Worm (Caenorhabditis elegans): ENCODE data around the gene ppt-1.

ce11 chrV:6656451-6657115 is 30.4 kb upstream of the ppt-1 start, which contains the start of gene snb-1:
- TF ChIP-seq fos-1 (tag; optimal IDR thresholded peaks at IDR 0.05) (peak; percentile 51), unc-62 (GFP tag; optimal IDR thresholded peaks at IDR 0.05) (no peak), ceh-82 (tag; optimal IDR thresholded peaks at IDR 0.05) (peak; percentile 87), zag-1 (tag; optimal IDR thresholded peaks at IDR 0.05) (no peak), snpc-4 (tag; optimal IDR thresholded peaks at IDR 0.05) (no peak), ztf-11 (tag; optimal IDR thresholded peaks at IDR 0.05) (no peak), unc-39 (tag; optimal IDR thresholded peaks at IDR 0.05) (no peak), lin-13 (GFP tag; optimal IDR thresholded peaks at IDR 0.05) (peak; percentile 34), lin-11 (tag; optimal IDR thresholded peaks at IDR 0.05) (no peak), aly-2 (tag; optimal IDR thresholded peaks at IDR 0.05) (no peak), nhr-12 (tag; optimal IDR thresholded peaks at IDR 0.05) (no peak)

All from whole organism, L2 larva.